Worm (Caenorhabditis elegans) whole organism, L4/young adult: Measurements from ENCODE around the gene spp-3.

ENCODE experiments used
- W03F9.2 ChIP-seq: fragments of 150-350 bp; optimal IDR thresholded peaks from 2 replicates; lab custom pipeline; 2014; ENCODE audit warnings: missing biosample characterization, missing genetic modification characterization
- dao-5 ChIP-seq: sonication (generic microtip); optimal IDR thresholded peaks from 2 replicates; lab custom pipeline; 2016; ENCODE audit warnings: missing genotype, missing genetic modification characterization, moderate library complexity, missing compliant biosample characterization
- him-1 ChIP-seq: sonication (generic microtip); optimal IDR thresholded peaks from 2 replicates; lab custom pipeline; 2016; ENCODE audit warnings: missing genotype, missing genetic modification reagents, missing genetic modification characterization, missing compliant biosample characterization

- TF ChIP-seq him-1 (tag; lab: Kevin White, UChicago) (no peak), dao-5 (no peak), W03F9.2 (no peak)
These were observed 1.6 kb upstream of the spp-3 start, which contains the start of the genes spp-2 and spp-6 for ce11 chrX:7316485-7317391.
